Worm (Caenorhabditis elegans) whole organism, dauer: ENCODE results near the gene Y73C8C.12.

Source experiments
- unc-62 ChIP-seq: sonication (generic microtip); optimal IDR thresholded peaks from 2 replicates; lab custom pipeline; 2017; ENCODE audit warnings: missing biosample characterization, missing genetic modification reagents, missing genetic modification characterization

Gene Y73C8C.12

DNA sequence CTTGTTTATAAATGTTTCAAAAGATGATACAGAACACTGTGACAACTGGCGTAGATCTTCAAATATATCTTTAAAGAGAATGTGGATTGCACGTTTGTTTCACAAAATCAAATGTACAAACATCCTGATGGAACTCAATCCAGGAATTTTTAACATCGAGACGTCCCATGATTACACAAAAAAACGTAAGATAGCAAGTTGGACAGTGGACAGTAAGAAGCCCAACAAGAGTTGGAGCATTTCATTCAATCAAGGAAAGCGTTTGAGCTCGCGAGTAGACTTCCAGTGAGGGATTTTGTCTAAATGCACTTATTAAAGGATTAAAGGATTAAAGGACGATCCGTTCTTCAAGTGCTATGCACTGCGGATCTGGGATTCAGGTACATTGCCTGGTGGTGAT, 34.2 kb downstream of the Y73C8C.12 start, which contains the start of gene C36C5.12:
Gene C36C5.12 (minus strand): TSS at position 101 of the 400 bp plus-strand sequence.
- no peak for TF ChIP-seq unc-62 (GFP tag; lab: Kevin White, UChicago)

- TF ChIP-seq unc-62 (GFP tag; lab: Kevin White, UChicago), result no peak
These were observed 37.3 kb downstream of the Y73C8C.12 start for ce11 chrV:3162299-3162698.

DNA sequence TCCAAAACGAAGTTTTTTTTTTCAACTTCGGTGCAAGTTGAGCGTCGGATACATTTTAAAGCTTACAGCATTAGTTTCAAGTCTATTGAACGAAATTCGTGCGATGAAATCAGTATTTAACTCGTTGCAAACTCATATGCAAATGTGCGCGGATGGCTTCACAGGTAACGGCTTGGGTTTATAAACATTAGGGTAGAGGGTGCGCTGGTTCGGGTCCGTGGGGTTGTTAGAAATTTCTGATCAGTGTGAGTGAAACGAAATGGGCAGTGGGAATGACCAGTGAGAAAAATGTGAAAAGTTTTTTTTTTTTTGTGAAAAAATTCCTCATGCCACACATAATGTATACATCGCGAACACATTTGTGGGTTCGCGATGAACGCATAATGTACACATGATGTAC, 38.1 kb downstream of the Y73C8C.12 start:
- no peak for TF ChIP-seq unc-62 (GFP tag; lab: Kevin White, UChicago)

ce11 chrV:3165438-3165837, 40.4 kb downstream of the Y73C8C.12 start, which contains the start of gene C36C5.14:
Gene C36C5.14 (minus strand): TSS chrV:3165538.
- no peak for TF ChIP-seq unc-62 (GFP tag; lab: Kevin White, UChicago)

DNA sequence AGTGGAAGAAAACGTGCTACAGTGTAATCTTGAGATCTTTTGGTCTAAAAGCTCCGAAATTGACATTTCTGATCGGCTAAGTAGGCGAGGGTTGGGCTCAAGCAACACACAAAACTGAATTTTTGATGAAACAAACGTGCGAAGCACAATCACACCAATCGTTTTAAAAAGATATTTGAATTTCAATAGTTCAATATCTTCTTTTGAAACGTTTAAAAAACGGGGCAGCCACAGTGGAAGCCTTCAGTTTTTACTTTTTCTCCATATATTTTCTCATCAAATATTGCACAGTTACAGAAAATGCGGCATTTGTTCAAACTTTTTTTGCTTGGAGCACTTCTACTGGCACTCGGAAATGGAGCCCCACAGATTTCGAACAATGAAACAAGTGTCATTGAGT, 41.2 kb downstream of the Y73C8C.12 start, which contains the start of gene C36C5.4:
Gene C36C5.4 (plus strand): TSS at position 301 of the 400 bp plus-strand sequence.
- no peak for TF ChIP-seq unc-62 (GFP tag; lab: Kevin White, UChicago)

DNA sequence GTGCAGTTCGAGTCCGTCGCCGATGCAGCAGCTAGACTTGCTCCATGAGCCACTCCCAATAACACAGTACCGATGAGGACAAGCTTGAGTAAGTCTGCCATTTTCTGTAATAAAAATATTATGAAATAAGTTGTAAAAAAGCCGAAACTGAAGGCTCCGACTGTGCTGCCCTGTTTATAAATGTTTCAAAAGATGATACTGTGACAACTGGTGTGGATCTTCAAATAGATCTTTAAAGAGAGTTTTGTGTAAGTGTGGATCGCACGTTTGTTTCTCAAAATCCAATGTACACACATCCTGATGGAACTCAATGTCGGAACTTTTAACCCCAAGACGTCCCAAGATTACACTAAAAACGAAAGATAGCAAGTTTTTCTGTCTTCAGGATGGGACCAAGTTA, 43.6 kb downstream of the Y73C8C.12 start, which contains the start of gene C36C5.15:
Gene C36C5.15 (minus strand): TSS at position 101 of the 400 bp plus-strand sequence.
- no peak for TF ChIP-seq unc-62 (GFP tag; lab: Kevin White, UChicago)

ce11 chrV:3169838-3170237, 44.8 kb downstream of the Y73C8C.12 start, which contains the start of gene srbc-6:
Gene srbc-6 (plus strand): TSS chrV:3170138.
- TF ChIP-seq unc-62 (GFP tag; lab: Kevin White, UChicago), result no peak

DNA sequence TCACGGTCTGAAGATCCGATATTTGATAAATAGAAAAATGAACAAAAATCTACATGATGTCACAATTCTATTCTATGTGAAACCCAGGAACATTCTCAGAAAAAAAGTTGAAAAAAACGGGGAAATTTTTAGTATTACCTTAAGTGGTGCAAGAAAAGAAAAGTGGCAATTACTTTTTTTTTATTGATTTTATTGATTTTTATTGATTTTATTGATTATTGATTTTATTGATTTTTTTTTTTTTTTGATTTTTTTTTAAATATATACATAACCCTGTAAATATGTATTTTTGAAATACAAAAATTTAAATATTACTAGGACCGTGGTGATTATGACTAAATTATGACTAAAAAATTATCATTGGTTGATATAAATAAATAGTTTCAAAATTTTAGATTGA, 46.6 kb downstream of the Y73C8C.12 start:
- TF ChIP-seq unc-62 (GFP tag; lab: Kevin White, UChicago), result no peak
